Fruit fly (Drosophila melanogaster) whole organism, embryonic: ENCODE data around the gene alphaTub67C.

ENCODE experiments used
- Aef1 ChIP-seq: fragments of 200-800 bp; sonication (Bioruptor generic); IDR thresholded peaks from 3 replicates; pipeline ENCODE4 v1.3.6; 2022; ENCODE audit warnings: missing biosample characterization, missing genetic modification characterization
- Antp ChIP-seq: fragments of 200-800 bp; sonication (Bioruptor generic); optimal IDR thresholded peaks from 3 replicates; lab custom pipeline; 2016; ENCODE audit warnings: missing biosample characterization, missing genetic modification characterization
- B-H1 ChIP-seq: fragments of 200-800 bp; sonication (Bioruptor generic); IDR thresholded peaks from 3 replicates; pipeline ENCODE4 v1.3.6; 2022; ENCODE audit warnings: missing biosample characterization, missing genetic modification characterization
- Blimp-1 ChIP-seq: fragments of 200-800 bp; sonication (Bioruptor generic); optimal IDR thresholded peaks from 3 replicates; lab custom pipeline; 2018; ENCODE audit warnings: missing biosample characterization, missing genetic modification characterization, mild to moderate bottlenecking, moderate library complexity, missing genetic modification reagents
- CG10366 ChIP-seq: fragments of 200-800 bp; sonication (Bioruptor generic); IDR thresholded peaks from 2 replicates; pipeline ENCODE4 v1.3.6; 2022; ENCODE audit warnings: missing biosample characterization, missing genetic modification characterization
- CG11085 ChIP-seq: fragments of 200-800 bp; sonication (Bioruptor generic); IDR thresholded peaks from 2 replicates; pipeline ENCODE4 v1.3.6; 2022; ENCODE audit warnings: missing biosample characterization, missing genetic modification characterization
- CG12236 ChIP-seq: fragments of 200-800 bp; sonication (Bioruptor generic); optimal IDR thresholded peaks from 2 replicates; lab custom pipeline; 2016; ENCODE audit warnings: missing biosample characterization, missing genetic modification characterization
- CG13775 ChIP-seq: fragments of 200-800 bp; sonication (Bioruptor generic); optimal IDR thresholded peaks from 3 replicates; lab custom pipeline; 2017; ENCODE audit warnings: missing biosample characterization, mild to moderate bottlenecking, missing genetic modification characterization
- CG1647 ChIP-seq: fragments of 200-800 bp; sonication (Bioruptor generic); optimal IDR thresholded peaks from 3 replicates; lab custom pipeline; 2016; ENCODE audit warnings: missing biosample characterization, missing genetic modification characterization
- CG31365 ChIP-seq: fragments of 200-800 bp; sonication (Bioruptor generic); optimal IDR thresholded peaks from 2 replicates; lab custom pipeline; 2018; ENCODE audit warnings: missing biosample characterization, mild to moderate bottlenecking, missing genetic modification characterization
- CG6689 ChIP-seq: fragments of 200-800 bp; sonication (Bioruptor generic); IDR thresholded peaks from 2 replicates; pipeline ENCODE4 v1.3.6; 2022; ENCODE audit warnings: missing biosample characterization, missing genetic modification characterization
- CG7963 ChIP-seq: fragments of 200-800 bp; sonication (Bioruptor generic); IDR thresholded peaks from 3 replicates; pipeline ENCODE4 v1.3.6; 2022; ENCODE audit warnings: missing biosample characterization, missing genetic modification characterization; ENCODE audit not compliant: partially characterized antibody
- CoRest ChIP-seq: fragments of 200-800 bp; sonication (Bioruptor generic); optimal IDR thresholded peaks from 3 replicates; lab custom pipeline; 2018; ENCODE audit warnings: missing biosample characterization, mild to moderate bottlenecking, missing genetic modification characterization, moderate library complexity
- Deaf1 ChIP-seq: fragments of 200-800 bp; optimal IDR thresholded peaks from 3 replicates; lab custom pipeline; 2019; ENCODE audit warnings: missing biosample characterization, mild to moderate bottlenecking, missing genetic modification characterization, moderate library complexity
- Lim3 ChIP-seq: fragments of 200-800 bp; sonication (Bioruptor generic); IDR thresholded peaks from 2 replicates; pipeline ENCODE4 v1.3.6; 2022; ENCODE audit warnings: missing biosample characterization, missing genetic modification characterization
- Mad ChIP-seq: fragments of 200-800 bp; sonication (Bioruptor generic); optimal IDR thresholded peaks from 2 replicates; lab custom pipeline; 2016; ENCODE audit warnings: missing biosample characterization, missing genetic modification characterization
- Oli ChIP-seq: fragments of 200-800 bp; sonication (Bioruptor generic); optimal IDR thresholded peaks from 2 replicates; lab custom pipeline; 2018; ENCODE audit warnings: missing biosample characterization, mild to moderate bottlenecking, missing genetic modification characterization, moderate library complexity
- Optix ChIP-seq: fragments of 200-800 bp; sonication (Bioruptor generic); IDR thresholded peaks from 3 replicates; pipeline ENCODE4 v1.3.6; 2022; ENCODE audit warnings: missing biosample characterization, missing genetic modification characterization
- Sox102F ChIP-seq: fragments of 200-800 bp; sonication (Bioruptor generic); optimal IDR thresholded peaks from 2 replicates; lab custom pipeline; 2018; ENCODE audit warnings: missing biosample characterization, mild to moderate bottlenecking, missing genetic modification characterization, moderate library complexity
- Stat92E ChIP-seq, 3 experiments: fragments of >200 bp in 2 of 3; fragments of 200-800 bp in 1 of 3; sonication (Bioruptor generic) in 1 of 3; optimal IDR thresholded peaks; 2 replicates each; lab custom pipeline; 2017 to 2019; ENCODE audit warnings: missing biosample characterization in 3 of 3, missing genetic modification characterization in 3 of 3, mild to moderate bottlenecking in 1 of 3, moderate library complexity in 1 of 3
- Usf ChIP-seq: fragments of 200-800 bp; sonication (Bioruptor generic); optimal IDR thresholded peaks from 2 replicates; lab custom pipeline; 2017; ENCODE audit warnings: missing genotype, missing biosample characterization, missing genetic modification characterization
- ab ChIP-seq: fragments of 200-800 bp; sonication (Bioruptor generic); optimal IDR thresholded peaks from 2 replicates; lab custom pipeline; 2016; ENCODE audit warnings: missing biosample characterization, missing genetic modification characterization
- bcd ChIP-seq: fragments of 200-800 bp; sonication (Bioruptor generic); optimal IDR thresholded peaks from 2 replicates; lab custom pipeline; 2017; ENCODE audit warnings: missing biosample characterization, mild to moderate bottlenecking, missing genetic modification characterization
- crol ChIP-seq: fragments of 200-800 bp; sonication (Bioruptor generic); IDR thresholded peaks from 2 replicates; pipeline ENCODE4 v1.3.6; 2022; ENCODE audit warnings: missing biosample characterization, missing genetic modification characterization
- fd3F ChIP-seq: fragments of 200-800 bp; sonication (Bioruptor generic); optimal IDR thresholded peaks from 2 replicates; lab custom pipeline; 2018; ENCODE audit warnings: missing biosample characterization, mild to moderate bottlenecking, missing genetic modification characterization, moderate library complexity
- fd64A ChIP-seq: fragments of 200-800 bp; sonication (Bioruptor generic); optimal IDR thresholded peaks from 3 replicates; lab custom pipeline; 2018; ENCODE audit warnings: missing biosample characterization, mild to moderate bottlenecking, missing genetic modification characterization
- gce ChIP-seq: fragments of 200-800 bp; sonication (Bioruptor generic); IDR thresholded peaks from 3 replicates; pipeline ENCODE4 v1.3.6; 2022; ENCODE audit warnings: missing biosample characterization, missing genetic modification characterization
- gem ChIP-seq: fragments of 200-800 bp; sonication (Bioruptor generic); optimal IDR thresholded peaks from 2 replicates; lab custom pipeline; 2019; ENCODE audit warnings: missing biosample characterization, mild to moderate bottlenecking, missing genetic modification characterization, moderate library complexity
- inv ChIP-seq: fragments of 200-800 bp; sonication (Bioruptor generic); IDR thresholded peaks from 2 replicates; pipeline ENCODE4 v1.3.6; 2022; ENCODE audit warnings: missing biosample characterization, missing genetic modification characterization; ENCODE audit not compliant: partially characterized antibody
- klu ChIP-seq: fragments of 200-800 bp; sonication (Bioruptor generic); IDR thresholded peaks from 2 replicates; pipeline ENCODE4 v1.3.6; 2022; ENCODE audit warnings: missing biosample characterization, missing genetic modification characterization
- lola ChIP-seq, 3 experiments: fragments of >200 bp in 2 of 3; fragments of 200-800 bp in 1 of 3; sonication (Bioruptor generic) in 1 of 3; optimal IDR thresholded peaks; 2 replicates each; lab custom pipeline; 2017 to 2019; ENCODE audit warnings: missing biosample characterization in 3 of 3, missing genetic modification characterization in 3 of 3, mild to moderate bottlenecking in 1 of 3, moderate library complexity in 1 of 3
- lov ChIP-seq, 2 experiments: fragments of 200-800 bp in 1 of 2; fragments of >200 bp in 1 of 2; sonication (Bioruptor generic) in 1 of 2; IDR thresholded peaks in 1 of 2; optimal IDR thresholded peaks in 1 of 2; 2 replicates in 1 of 2; 3 replicates in 1 of 2; pipeline versions ENCODE4 v1.3.6 to Lab custom; 2017 to 2022; ENCODE audit warnings: missing biosample characterization in 1 of 2, missing genetic modification characterization in 1 of 2
- mam ChIP-seq: fragments of 200-800 bp; sonication (Bioruptor generic); optimal IDR thresholded peaks from 3 replicates; lab custom pipeline; 2016; ENCODE audit warnings: missing biosample characterization, missing genetic modification characterization
- mirr ChIP-seq: fragments of 200-800 bp; sonication (Bioruptor generic); optimal IDR thresholded peaks from 3 replicates; lab custom pipeline; 2018; ENCODE audit warnings: missing biosample characterization, mild to moderate bottlenecking, missing genetic modification characterization
- onecut ChIP-seq: fragments of 200-800 bp; sonication (Bioruptor generic); IDR thresholded peaks from 2 replicates; pipeline ENCODE4 v1.3.6; 2022; ENCODE audit warnings: missing biosample characterization, missing genetic modification characterization
- pb ChIP-seq: fragments of 200-800 bp; sonication (Bioruptor generic); optimal IDR thresholded peaks from 3 replicates; lab custom pipeline; 2016; ENCODE audit warnings: missing biosample characterization, missing genetic modification characterization
- pita ChIP-seq: fragments of 200-800 bp; sonication (Bioruptor generic); optimal IDR thresholded peaks from 2 replicates; lab custom pipeline; 2017; ENCODE audit warnings: missing biosample characterization, mild to moderate bottlenecking, missing genetic modification characterization
- rib ChIP-seq: fragments of 200-800 bp; sonication (Bioruptor generic); IDR thresholded peaks from 2 replicates; pipeline ENCODE4 v1.3.6; 2022; ENCODE audit warnings: missing biosample characterization, missing genetic modification characterization
- sens-2 ChIP-seq: fragments of 200-800 bp; sonication (Bioruptor generic); IDR thresholded peaks from 2 replicates; pipeline ENCODE4 v1.3.6; 2022; ENCODE audit warnings: missing biosample characterization, missing genetic modification characterization
- slbo ChIP-seq: fragments of 200-800 bp; sonication (Bioruptor generic); IDR thresholded peaks from 2 replicates; pipeline ENCODE4 v1.3.6; 2022; ENCODE audit warnings: missing biosample characterization, missing genetic modification characterization
- slp2 ChIP-seq: fragments of 200-800 bp; sonication (Bioruptor generic); optimal IDR thresholded peaks from 2 replicates; lab custom pipeline; 2016; ENCODE audit warnings: missing biosample characterization, missing genetic modification characterization
- ssp ChIP-seq: fragments of 200-800 bp; sonication (Bioruptor generic); IDR thresholded peaks from 2 replicates; pipeline ENCODE4 v1.3.6; 2022; ENCODE audit warnings: missing biosample characterization, missing genetic modification characterization
- sug ChIP-seq: fragments of 200-800 bp; optimal IDR thresholded peaks from 2 replicates; lab custom pipeline; 2019; ENCODE audit warnings: missing biosample characterization, mild to moderate bottlenecking, missing genetic modification characterization, moderate library complexity
- tap ChIP-seq: fragments of 200-800 bp; optimal IDR thresholded peaks from 3 replicates; lab custom pipeline; 2019; ENCODE audit warnings: missing biosample characterization, mild to moderate bottlenecking, missing genetic modification characterization, moderate library complexity
- vfl ChIP-seq: fragments of 200-800 bp; sonication (Bioruptor generic); optimal IDR thresholded peaks from 2 replicates; lab custom pipeline; 2016; ENCODE audit warnings: missing biosample characterization, missing genetic modification characterization
- wek ChIP-seq: fragments of 200-800 bp; sonication (Bioruptor generic); optimal IDR thresholded peaks from 3 replicates; lab custom pipeline; 2018; ENCODE audit warnings: missing biosample characterization, mild to moderate bottlenecking, missing genetic modification characterization, moderate library complexity
- wor ChIP-seq: fragments of 200-800 bp; sonication (Bioruptor generic); IDR thresholded peaks from 2 replicates; pipeline ENCODE4 v1.3.6; 2022; ENCODE audit warnings: missing biosample characterization, missing genetic modification characterization
- z ChIP-seq: fragments of 200-800 bp; sonication (Bioruptor generic); IDR thresholded peaks from 3 replicates; pipeline ENCODE4 v1.3.6; 2022; ENCODE audit warnings: missing biosample characterization, missing genetic modification characterization

The alphaTub67C gene

dm6 chr3L:9713828-9714536, 32.9 kb downstream of the alphaTub67C start, which contains the start of gene vsg (continued):
- TF ChIP-seq pita (no peak), pb (GFP tag; lab: Kevin White, UChicago) (no peak), ab (GFP tag; lab: Kevin White, UChicago) (no peak), CG11085 (GFP tag; lab: Robert Waterston, UW) (no peak; the same call in 1 of the 2 replicates), klu (GFP tag; lab: Robert Waterston, UW) (peak; percentile 70), Usf (peak; percentile 69), Oli (tag; lab: Kevin White, UChicago) (peak; percentile 81), Antp (GFP tag; lab: Kevin White, UChicago) (peak; percentile 35), slbo (GFP tag; lab: Robert Waterston, UW) (peak; percentile 78), ssp (GFP tag; lab: Robert Waterston, UW) (peak; percentile 85), CoRest (tag; lab: Kevin White, UChicago) (peak; percentile 94), CG13775 (GFP tag; lab: Kevin White, UChicago) (peak; percentile 91), rib (GFP tag; lab: Robert Waterston, UW) (no peak), Lim3 (no peak), lov (optimal IDR thresholded peaks at IDR 0.05; lab: Kevin White, UChicago) (no peak), lov (GFP tag; IDR thresholded peaks at IDR 0.05; lab: Robert Waterston, UW) (peak; percentile 59; the same call in 1 of the 3 replicates), CG10366 (GFP tag; lab: Robert Waterston, UW) (peak; percentile 60; the same call in 1 of the 2 replicates), tap (tag; lab: Kevin White, UChicago) (peak; percentile 68), CG7963 (peak; percentile 84), Stat92E (GFP tag; optimal IDR thresholded peaks at IDR 0.05; lab: Kevin White, UChicago) (no peak), z (GFP tag; lab: Robert Waterston, UW) (no peak), mam (GFP tag; lab: Kevin White, UChicago) (peak; percentile 68), B-H1 (GFP tag; lab: Robert Waterston, UW) (no peak; the same call in 2 of the 3 replicates), crol (GFP tag; lab: Robert Waterston, UW) (no peak), vfl (GFP tag; lab: Kevin White, UChicago) (peak; percentile 62), Blimp-1 (peak; percentile 69), fd3F (GFP tag; lab: Kevin White, UChicago) (peak; percentile 74), wek (GFP tag; lab: Kevin White, UChicago) (peak; percentile 90), fd64A (GFP tag; lab: Kevin White, UChicago) (no peak), Optix (GFP tag; lab: Robert Waterston, UW) (peak; percentile 42; the same call in 1 of the 3 replicates), CG1647 (GFP tag; lab: Kevin White, UChicago) (peak; percentile 27), gce (GFP tag; lab: Robert Waterston, UW) (no peak), Deaf1 (tag; lab: Kevin White, UChicago) (peak; percentile 57), lola (GFP tag; optimal IDR thresholded peaks at IDR 0.05; lab: Kevin White, UChicago) (peak in 1 of 3 experiments; percentile 91), gem (peak; percentile 93), wor (GFP tag; lab: Robert Waterston, UW) (peak; percentile 50; the same call in 1 of the 2 replicates), bcd (GFP tag; lab: Kevin White, UChicago) (peak; percentile 78), inv (GFP tag; lab: Robert Waterston, UW) (peak; percentile 83), mirr (GFP tag; lab: Kevin White, UChicago) (no peak), slp2 (GFP tag; lab: Kevin White, UChicago) (peak; percentile 0), onecut (GFP tag; lab: Robert Waterston, UW) (peak; percentile 21; the same call in 1 of the 2 replicates), Aef1 (peak; percentile 55; the same call in 2 of the 3 replicates), CG31365 (tag; lab: Kevin White, UChicago) (no peak), Mad (GFP tag; lab: Kevin White, UChicago) (peak; percentile 8), sens-2 (GFP tag; lab: Robert Waterston, UW) (no peak), CG12236 (GFP tag; lab: Kevin White, UChicago) (no peak), Sox102F (GFP tag; lab: Kevin White, UChicago) (peak; percentile 82), CG6689 (peak; percentile 85), sug (tag; lab: Kevin White, UChicago) (peak; percentile 91)
